Worm (Caenorhabditis elegans) whole organism, midembryonic: ENCODE results near the gene F11A5.18.

Source experiments
- cog-1 ChIP-seq: sonication (generic microtip); optimal IDR thresholded peaks from 2 replicates; lab custom pipeline; 2016; ENCODE audit warnings: missing genetic modification characterization, missing compliant biosample characterization
- flt-1 ChIP-seq: fragments of 200-800 bp; sonication (Bioruptor generic); IDR thresholded peaks from 2 replicates; pipeline ENCODE4 v1.3.6; 2022; ENCODE audit warnings: missing genetic modification characterization, missing compliant biosample characterization
- med-1 ChIP-seq: sonication (generic microtip); optimal IDR thresholded peaks from 2 replicates; lab custom pipeline; 2017; ENCODE audit warnings: missing genetic modification characterization, mild to moderate bottlenecking, missing compliant biosample characterization, antibody characterized with exemption, missing genetic modification reagents; ENCODE audit not compliant: insufficient read depth
- ref-1 ChIP-seq: fragments of 200-800 bp; sonication (Bioruptor generic); conservative IDR thresholded peaks from 2 replicates; pipeline ENCODE4 v1.3.6; 2022; ENCODE audit warnings: missing genetic modification reagents, missing genetic modification characterization, missing compliant biosample characterization
- tab-1 ChIP-seq: fragments of 200-800 bp; sonication (Bioruptor generic); IDR thresholded peaks from 2 replicates; pipeline ENCODE4 v1.3.6; 2022; ENCODE audit warnings: missing genetic modification characterization, missing compliant biosample characterization
- ztf-29 ChIP-seq: fragments of 200-800 bp; sonication (Bioruptor generic); IDR thresholded peaks from 2 replicates; pipeline ENCODE4 v1.3.6; 2022; ENCODE audit warnings: missing genetic modification reagents, missing genetic modification characterization, missing compliant biosample characterization

DNA sequence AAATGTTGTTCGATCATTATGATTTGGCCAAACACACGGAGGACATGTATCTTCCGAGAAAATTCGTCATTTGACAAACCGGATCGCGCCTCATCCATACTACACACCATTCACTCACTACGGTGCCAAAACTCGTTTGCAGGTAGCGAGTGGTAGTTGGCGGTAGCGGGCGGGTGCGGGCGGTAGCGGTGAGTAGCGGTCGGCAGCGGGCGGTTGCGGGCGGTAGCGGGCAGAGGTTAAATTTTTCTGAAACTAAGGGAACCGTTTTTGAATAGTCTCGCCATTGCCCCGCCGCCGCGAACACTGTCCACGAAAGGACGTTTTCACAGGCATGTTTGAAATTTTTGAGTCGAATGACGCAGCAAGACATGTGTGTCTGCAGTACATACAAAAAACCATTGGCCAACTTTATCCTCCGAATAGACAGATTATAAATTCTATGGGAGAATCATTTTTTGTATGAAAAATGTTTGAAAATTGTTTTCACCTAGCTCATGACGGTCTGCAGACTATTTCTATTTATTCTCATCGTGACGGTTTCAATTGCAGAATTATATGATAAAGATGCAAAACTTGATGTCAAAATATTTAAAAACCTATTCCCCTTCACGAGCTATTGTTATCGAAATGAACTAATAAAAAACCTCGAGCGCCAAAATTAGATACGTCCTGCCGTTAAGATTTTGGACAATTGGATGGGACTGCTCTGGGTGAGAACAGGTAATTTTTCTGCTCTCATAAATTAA is 7.7 kb downstream of the F11A5.18 start, which contains the start of gene F11A5.16:
- TF ChIP-seq med-1 (GFP tag; lab: Kevin White, UChicago) = no peak
- TF ChIP-seq cog-1 = no peak
- no peak for TF ChIP-seq flt-1 (GFP tag; lab: Robert Waterston, UW)
- no peak for TF ChIP-seq ref-1 (GFP tag; lab: Robert Waterston, UW)
- 0 out of 2 replicates have a peak, but pooled peaks have one; percentile 18 for TF ChIP-seq tab-1 (GFP tag; lab: Robert Waterston, UW)
- no peak for TF ChIP-seq ztf-29 (GFP tag; lab: Robert Waterston, UW)
